Worm (Caenorhabditis elegans) whole organism, L2 larva: Measurements from ENCODE around the gene srg-45.

Experiments used
- C34F6.9 ChIP-seq: fragments of 150-350 bp; optimal IDR thresholded peaks from 2 replicates; lab custom pipeline; 2014; ENCODE audit warnings: missing biosample characterization, missing genetic modification characterization
- F13H6.1 ChIP-seq: sonication (generic microtip); optimal IDR thresholded peaks from 2 replicates; lab custom pipeline; 2016; ENCODE audit warnings: missing genetic modification characterization, missing compliant biosample characterization
- R02D3.7 ChIP-seq: fragments of 150-350 bp; optimal IDR thresholded peaks from 2 replicates; lab custom pipeline; 2014; ENCODE audit warnings: missing biosample characterization, missing genetic modification characterization
- Y55F3AM.14 ChIP-seq: fragments of 200-800 bp; sonication (Bioruptor generic); optimal IDR thresholded peaks from 2 replicates; lab custom pipeline; 2018; ENCODE audit warnings: mild to moderate bottlenecking, missing genetic modification characterization, missing compliant biosample characterization
- ZK546.5 ChIP-seq: sonication (generic microtip); optimal IDR thresholded peaks from 2 replicates; lab custom pipeline; 2017; ENCODE audit warnings: missing biosample characterization, missing genetic modification characterization
- ama-1 ChIP-seq: fragments of 150-350 bp; optimal IDR thresholded peaks from 2 replicates; lab custom pipeline; 2018; ENCODE audit warnings: inconsistent platforms
- blmp-1 ChIP-seq: sonication (generic microtip); optimal IDR thresholded peaks from 2 replicates; lab custom pipeline; 2017; ENCODE audit warnings: missing genetic modification characterization, mild to moderate bottlenecking, missing compliant biosample characterization, antibody characterized with exemption, moderate library complexity; ENCODE audit not compliant: insufficient read depth
- ceh-16 ChIP-seq: fragments of 150-350 bp; optimal IDR thresholded peaks from 2 replicates; lab custom pipeline; 2014; ENCODE audit warnings: missing biosample characterization, missing genetic modification characterization
- dmd-4 ChIP-seq: sonication (generic microtip); optimal IDR thresholded peaks from 2 replicates; lab custom pipeline; 2017; ENCODE audit warnings: missing biosample characterization, missing genetic modification characterization
- egl-27 ChIP-seq: sonication (generic microtip); optimal IDR thresholded peaks from 3 replicates; lab custom pipeline; 2017; ENCODE audit warnings: missing biosample characterization, missing genetic modification reagents, missing genetic modification characterization
- elt-1 ChIP-seq: fragments of 150-350 bp; optimal IDR thresholded peaks from 2 replicates; lab custom pipeline; 2014; ENCODE audit warnings: missing biosample characterization, missing genetic modification characterization
- gmeb-1 ChIP-seq: fragments of 150-350 bp; optimal IDR thresholded peaks from 2 replicates; lab custom pipeline; 2014; ENCODE audit warnings: missing biosample characterization, missing genetic modification characterization
- lin-11 ChIP-seq: fragments of 150-350 bp; sonication (generic microtip); optimal IDR thresholded peaks from 2 replicates; lab custom pipeline; 2014; ENCODE audit warnings: missing biosample characterization, missing genetic modification characterization, inconsistent platforms, mixed read lengths
- lin-13 ChIP-seq: fragments of 150-350 bp; optimal IDR thresholded peaks from 2 replicates; lab custom pipeline; 2014; ENCODE audit warnings: missing biosample characterization, missing genetic modification reagents, missing genetic modification characterization
- lin-39 ChIP-seq: fragments of 150-350 bp; optimal IDR thresholded peaks from 2 replicates; lab custom pipeline; 2014; ENCODE audit warnings: missing biosample characterization, missing genetic modification reagents, missing genetic modification characterization
- lsy-2 ChIP-seq, 2 experiments: fragments of 150-350 bp in 1 of 2; sonication (generic microtip) in 1 of 2; optimal IDR thresholded peaks; 2 replicates each; lab custom pipeline; 2014 to 2017; ENCODE audit warnings: missing biosample characterization in 2 of 2, missing genetic modification characterization in 2 of 2
- mab-5 ChIP-seq: fragments of 150-350 bp; optimal IDR thresholded peaks from 2 replicates; lab custom pipeline; 2014; ENCODE audit warnings: missing biosample characterization, missing genetic modification characterization
- mdl-1 ChIP-seq, 2 experiments: fragments of 150-350 bp in 1 of 2; sonication (generic microtip) in 1 of 2; optimal IDR thresholded peaks; 2 replicates each; lab custom pipeline; 2017; ENCODE audit warnings: missing biosample characterization in 2 of 2, missing genetic modification characterization in 2 of 2
- nhr-10 ChIP-seq: sonication (generic microtip); optimal IDR thresholded peaks from 2 replicates; lab custom pipeline; 2017; ENCODE audit warnings: missing biosample characterization, missing genetic modification characterization
- nhr-11 ChIP-seq: fragments of 150-350 bp; optimal IDR thresholded peaks from 2 replicates; lab custom pipeline; 2014; ENCODE audit warnings: missing biosample characterization, missing genetic modification characterization
- nhr-129 ChIP-seq: fragments of 150-350 bp; optimal IDR thresholded peaks from 2 replicates; lab custom pipeline; 2014; ENCODE audit warnings: missing biosample characterization, missing genetic modification characterization
- nhr-21 ChIP-seq: fragments of 150-350 bp; optimal IDR thresholded peaks from 2 replicates; lab custom pipeline; 2014; ENCODE audit warnings: missing biosample characterization, missing genetic modification characterization
- nhr-23 ChIP-seq: fragments of 150-350 bp; optimal IDR thresholded peaks from 2 replicates; lab custom pipeline; 2014; ENCODE audit warnings: missing biosample characterization, missing genetic modification reagents, missing genetic modification characterization
- nhr-237 ChIP-seq: fragments of 150-350 bp; optimal IDR thresholded peaks from 2 replicates; lab custom pipeline; 2014; ENCODE audit warnings: missing biosample characterization, missing genetic modification characterization
- nhr-25 ChIP-seq: fragments of 150-350 bp; sonication (generic microtip); optimal IDR thresholded peaks from 3 replicates; lab custom pipeline; 2014; ENCODE audit warnings: missing biosample characterization, missing genetic modification characterization
- nhr-77 ChIP-seq: fragments of 150-350 bp; optimal IDR thresholded peaks from 2 replicates; lab custom pipeline; 2014; ENCODE audit warnings: missing biosample characterization, missing genetic modification characterization
- peb-1 ChIP-seq: fragments of 150-350 bp; optimal IDR thresholded peaks from 2 replicates; lab custom pipeline; 2014; ENCODE audit warnings: missing biosample characterization, missing genetic modification characterization
- sem-4 ChIP-seq: fragments of 150-350 bp; optimal IDR thresholded peaks from 2 replicates; lab custom pipeline; 2014; ENCODE audit warnings: missing biosample characterization, missing genetic modification reagents, missing genetic modification characterization
- skn-1 ChIP-seq: sonication (generic microtip); optimal IDR thresholded peaks from 2 replicates; lab custom pipeline; 2017; ENCODE audit warnings: missing biosample characterization, missing genetic modification characterization
- sma-3 ChIP-seq: sonication (generic microtip); optimal IDR thresholded peaks from 2 replicates; lab custom pipeline; 2016; ENCODE audit warnings: missing genetic modification reagents, missing genetic modification characterization, missing compliant biosample characterization
- sma-9 ChIP-seq, 2 experiments: fragments of 150-350 bp in 1 of 2; sonication (generic microtip) in 1 of 2; optimal IDR thresholded peaks; 2 replicates each; lab custom pipeline; 2014 to 2016; ENCODE audit warnings: missing genetic modification characterization in 2 of 2, mild to moderate bottlenecking in 1 of 2, missing biosample characterization in 1 of 2, missing compliant biosample characterization in 1 of 2, missing genetic modification reagents in 1 of 2, moderate library complexity in 1 of 2
- snpc-4 ChIP-seq: fragments of 150-350 bp; optimal IDR thresholded peaks from 2 replicates; lab custom pipeline; 2014; ENCODE audit warnings: missing biosample characterization, missing genetic modification characterization
- unc-39 ChIP-seq: fragments of 150-350 bp; optimal IDR thresholded peaks from 2 replicates; lab custom pipeline; 2014; ENCODE audit warnings: missing biosample characterization, missing genetic modification characterization
- unc-55 ChIP-seq: fragments of 150-350 bp; sonication (generic microtip); optimal IDR thresholded peaks from 3 replicates; lab custom pipeline; 2014; ENCODE audit warnings: missing biosample characterization, missing genetic modification reagents, missing genetic modification characterization
- zag-1 ChIP-seq: fragments of 150-350 bp; optimal IDR thresholded peaks from 2 replicates; lab custom pipeline; 2014; ENCODE audit warnings: missing biosample characterization, missing genetic modification characterization
- ztf-1 ChIP-seq: fragments of 200-800 bp; sonication (Bioruptor generic); conservative IDR thresholded peaks from 2 replicates; pipeline ENCODE4 v1.3.6; 2022; ENCODE audit warnings: missing genetic modification characterization, missing compliant biosample characterization
- ztf-11 ChIP-seq: sonication (generic microtip); optimal IDR thresholded peaks from 2 replicates; lab custom pipeline; 2017; ENCODE audit warnings: missing biosample characterization, missing genetic modification characterization

Gene srg-45

DNA sequence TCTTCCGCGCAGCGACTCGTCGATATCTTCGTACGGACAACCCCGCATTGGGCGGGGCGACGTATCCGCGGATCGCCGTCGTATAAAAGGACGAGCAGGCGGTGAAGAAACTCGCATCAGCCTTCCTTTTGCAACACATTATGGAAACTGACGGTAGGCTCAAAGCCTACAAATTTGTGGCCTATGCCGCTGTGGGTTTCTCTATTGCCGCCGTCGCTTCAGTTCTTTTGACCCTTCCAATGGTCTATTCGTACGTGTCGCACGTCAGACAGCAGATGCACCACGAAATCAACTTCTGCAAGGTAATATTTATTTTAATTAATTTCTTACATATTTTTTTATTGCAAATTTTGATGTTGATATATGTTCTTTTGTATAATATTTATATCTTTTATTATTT, 45.6 kb downstream of the srg-45 start:
- TF ChIP-seq ama-1 (lab: Kevin White, UChicago) (peak; percentile 51), Y55F3AM.14 (GFP tag; lab: Kevin White, UChicago) (no peak), ztf-11 (tag; lab: Kevin White, UChicago) (no peak)
- TF ChIP-seq, all 48 proteins: peak for 1

ce11 chrV:12353505-12353904, 46.2 kb downstream of the srg-45 start:
- no peak for TF ChIP-seq mab-5 (tag; lab: Kevin White, UChicago)
- no peak for TF ChIP-seq egl-27 (tag; lab: Kevin White, UChicago)
- TF ChIP-seq nhr-237 = no peak
- TF ChIP-seq peb-1 (tag; lab: Kevin White, UChicago) = no peak
- TF ChIP-seq nhr-11 (tag; lab: Kevin White, UChicago) = no peak
- TF ChIP-seq nhr-23 = no peak
- TF ChIP-seq ama-1 (lab: Kevin White, UChicago) = no peak
- TF ChIP-seq unc-55 (GFP tag; lab: Kevin White, UChicago) = no peak
- no peak for TF ChIP-seq lin-11 (tag; lab: Kevin White, UChicago)
- TF ChIP-seq lin-39 (tag; lab: Kevin White, UChicago) = no peak
- no peak for TF ChIP-seq ztf-11 (tag; lab: Kevin White, UChicago)
- TF ChIP-seq F13H6.1 (tag; lab: Kevin White, UChicago) = no peak

DNA sequence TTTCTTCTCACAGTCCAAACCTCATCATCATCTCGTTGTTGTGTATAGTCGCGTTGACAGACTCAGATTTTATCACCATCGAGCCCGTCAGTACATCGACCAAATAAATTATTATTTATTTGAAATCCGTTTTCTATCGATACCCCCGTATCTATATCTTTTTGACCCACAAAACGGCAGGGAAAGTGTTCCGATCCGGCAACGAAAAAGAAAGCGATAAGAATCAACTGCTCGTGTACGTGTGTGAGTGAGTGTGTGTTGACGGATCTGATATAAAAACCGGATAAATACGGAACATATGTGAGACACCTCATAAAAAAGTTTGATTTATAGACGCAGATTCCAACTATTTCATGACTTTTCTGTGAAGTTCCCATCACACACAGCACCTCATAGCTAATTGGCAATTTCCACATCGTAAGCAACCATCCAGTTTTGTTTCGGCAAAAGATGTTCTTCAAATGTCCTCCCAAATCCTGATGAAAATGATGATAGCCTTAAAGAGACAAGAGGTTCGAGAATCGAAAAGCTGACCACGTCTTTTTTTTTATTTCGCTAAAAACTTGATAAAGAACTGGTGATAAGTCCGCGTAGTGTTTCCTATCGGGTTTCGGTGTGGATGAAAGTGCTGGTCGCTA, 47.0 kb downstream of the srg-45 start:
- no peak for TF ChIP-seq lin-13 (GFP tag; lab: Kevin White, UChicago)
- TF ChIP-seq F13H6.1 (tag; lab: Kevin White, UChicago) = no peak
- no peak for TF ChIP-seq ceh-16
- peak; percentile 52 for TF ChIP-seq nhr-21
- no peak for TF ChIP-seq nhr-237
- TF ChIP-seq lin-11 (tag; lab: Kevin White, UChicago) = no peak
- TF ChIP-seq peb-1 (tag; lab: Kevin White, UChicago) = no peak
- no peak for TF ChIP-seq mdl-1 (tag; optimal IDR thresholded peaks at IDR 0.05; lab: Kevin White, UChicago)
- TF ChIP-seq blmp-1 (tag; lab: Kevin White, UChicago) = peak; percentile 11
- TF ChIP-seq lsy-2 (tag; optimal IDR thresholded peaks at IDR 0.05; lab: Kevin White, UChicago) = peak in 1 of 2 experiments; percentile 43
- TF ChIP-seq nhr-10 = no peak
- TF ChIP-seq nhr-129 = no peak
- TF ChIP-seq nhr-23 = no peak
- no peak for TF ChIP-seq dmd-4 (tag; lab: Kevin White, UChicago)
- TF ChIP-seq ama-1 (lab: Kevin White, UChicago) = peak; percentile 84
- peak; percentile 53 for TF ChIP-seq sem-4
- TF ChIP-seq ztf-11 (tag; lab: Kevin White, UChicago) = no peak
- TF ChIP-seq egl-27 (tag; lab: Kevin White, UChicago) = no peak
- no peak for TF ChIP-seq mab-5 (tag; lab: Kevin White, UChicago)
- TF ChIP-seq sma-3 (GFP tag; lab: Kevin White, UChicago) = no peak
- no peak for TF ChIP-seq nhr-77
- TF ChIP-seq ztf-1 (GFP tag; lab: Robert Waterston, UW) = no peak
- TF ChIP-seq unc-55 (GFP tag; lab: Kevin White, UChicago) = no peak
- TF ChIP-seq elt-1 (tag; lab: Kevin White, UChicago) = no peak
- no peak for TF ChIP-seq zag-1
- no peak for TF ChIP-seq ZK546.5 (tag; lab: Kevin White, UChicago)
- TF ChIP-seq, all 48 proteins: peak for 5

DNA sequence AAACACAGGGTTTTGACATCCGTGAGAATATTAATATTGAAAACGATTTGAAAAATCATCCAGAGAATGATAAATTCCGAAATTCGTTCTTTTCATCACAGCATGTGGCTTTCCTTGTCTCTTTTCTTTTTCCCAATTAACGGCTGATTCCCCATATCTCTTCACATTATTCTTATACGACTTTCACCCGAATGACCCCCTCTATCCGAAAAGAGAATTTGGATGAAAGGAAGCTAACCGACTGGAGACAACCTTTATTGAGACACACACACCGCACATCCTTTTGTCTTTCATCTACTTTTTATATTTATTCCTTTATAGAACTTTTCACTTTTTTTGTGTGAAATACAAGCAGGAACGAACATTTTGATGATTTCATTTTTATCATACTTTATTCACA, 50.3 kb downstream of the srg-45 start:
- TF ChIP-seq unc-39 (tag; lab: Kevin White, UChicago) (no peak), peb-1 (tag; lab: Kevin White, UChicago) (no peak), unc-55 (GFP tag; lab: Kevin White, UChicago) (no peak), nhr-129 (no peak), gmeb-1 (tag; lab: Kevin White, UChicago) (no peak), lin-39 (tag; lab: Kevin White, UChicago) (no peak), F13H6.1 (tag; lab: Kevin White, UChicago) (no peak), C34F6.9 (no peak), skn-1 (no peak), snpc-4 (tag; lab: Kevin White, UChicago) (no peak), ZK546.5 (tag; lab: Kevin White, UChicago) (no peak), mab-5 (tag; lab: Kevin White, UChicago) (no peak), ceh-16 (no peak), sem-4 (no peak), nhr-25 (tag; lab: Kevin White, UChicago) (no peak), R02D3.7 (tag; lab: Kevin White, UChicago) (no peak), nhr-10 (no peak), nhr-23 (no peak), sma-9 (GFP tag; optimal IDR thresholded peaks at IDR 0.05; lab: Kevin White, UChicago) (no peak), sma-9 (tag; optimal IDR thresholded peaks at IDR 0.05; lab: Kevin White, UChicago) (no peak), nhr-77 (no peak)
